Worm (Caenorhabditis elegans) whole organism, late embryonic: Measurements from ENCODE around the gene ztf-8.

Experiments
- K02D7.2 ChIP-seq: sonication (generic microtip); optimal IDR thresholded peaks from 2 replicates; lab custom pipeline; 2017; ENCODE audit warnings: mild to moderate bottlenecking, missing genetic modification characterization, missing compliant biosample characterization
- ceh-34 ChIP-seq: sonication (generic microtip); optimal IDR thresholded peaks from 2 replicates; lab custom pipeline; 2016; ENCODE audit warnings: mild to moderate bottlenecking, missing genetic modification characterization, missing compliant biosample characterization
- mec-3 ChIP-seq: sonication (generic microtip); optimal IDR thresholded peaks from 2 replicates; lab custom pipeline; 2016; ENCODE audit warnings: borderline replicate concordance, missing genetic modification characterization, missing compliant biosample characterization
- nhr-11 ChIP-seq: fragments of 150-350 bp; optimal IDR thresholded peaks from 2 replicates; lab custom pipeline; 2014; ENCODE audit warnings: missing biosample characterization, missing genetic modification characterization
- pros-1 ChIP-seq: fragments of 150-350 bp; optimal IDR thresholded peaks from 2 replicates; lab custom pipeline; 2014; ENCODE audit warnings: missing biosample characterization, missing genetic modification reagents, missing genetic modification characterization
- sox-4 ChIP-seq: sonication (generic microtip); optimal IDR thresholded peaks from 2 replicates; lab custom pipeline; 2017; ENCODE audit warnings: mild to moderate bottlenecking, missing genetic modification characterization, inconsistent platforms, missing compliant biosample characterization
- unc-3 ChIP-seq, 2 experiments: fragments of 200-800 bp in 1 of 2; sonication (Bioruptor generic) in 1 of 2; sonication (generic microtip) in 1 of 2; conservative IDR thresholded peaks in 1 of 2; optimal IDR thresholded peaks in 1 of 2; 2 replicates each; pipeline versions ENCODE4 v1.3.6 to Lab custom; 2016 to 2022; ENCODE audit warnings: missing compliant biosample characterization in 2 of 2, missing genetic modification characterization in 2 of 2, missing genetic modification reagents in 1 of 2
- unc-86 ChIP-seq: sonication (generic microtip); optimal IDR thresholded peaks from 2 replicates; lab custom pipeline; 2016; ENCODE audit warnings: missing genetic modification characterization, missing compliant biosample characterization

DNA sequence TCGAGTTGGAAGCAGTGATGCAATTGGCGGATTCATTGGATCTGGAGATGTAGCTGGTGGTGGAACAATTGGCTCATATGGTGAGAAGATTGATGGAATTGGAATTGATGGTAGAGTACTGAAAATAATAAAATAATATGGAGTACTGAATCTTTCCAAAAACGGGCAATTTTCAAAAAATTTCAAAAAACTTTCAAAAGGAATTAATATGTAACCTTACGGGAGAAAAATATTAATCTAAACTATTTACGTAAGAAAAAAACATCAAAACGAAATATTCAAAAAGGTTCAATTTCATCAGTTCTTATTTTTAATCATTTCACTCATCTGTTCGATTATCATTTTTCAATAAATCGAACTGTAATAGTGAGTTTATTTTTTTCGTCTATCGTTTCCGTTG lies 3.5 kb downstream of the ztf-8 start, which contains the start of gene ZC395.4:
- TF ChIP-seq mec-3 (tag; lab: Kevin White, UChicago) (no peak), unc-86 (tag; lab: Kevin White, UChicago) (no peak), nhr-11 (tag; lab: Kevin White, UChicago) (no peak), K02D7.2 (tag; lab: Kevin White, UChicago) (no peak), ceh-34 (no peak), pros-1 (tag; lab: Kevin White, UChicago) (no peak), sox-4 (tag; lab: Kevin White, UChicago) (no peak), unc-3 (GFP tag; conservative IDR thresholded peaks at IDR 0.05; lab: Robert Waterston, UW) (no peak), unc-3 (tag; optimal IDR thresholded peaks at IDR 0.05; lab: Kevin White, UChicago) (no peak)
